Worm (Caenorhabditis elegans) whole organism, L3 larva: ENCODE data around the gene C01G10.1.

Experiments
- ceh-82 ChIP-seq: fragments of 150-350 bp; optimal IDR thresholded peaks from 2 replicates; lab custom pipeline; 2014; ENCODE audit warnings: missing biosample characterization, missing genetic modification characterization
- lin-15B ChIP-seq: fragments of 150-350 bp; optimal IDR thresholded peaks from 2 replicates; lab custom pipeline; 2014; ENCODE audit warnings: missing biosample characterization, missing genetic modification characterization
- nfya-1 ChIP-seq: sonication (generic microtip); optimal IDR thresholded peaks from 2 replicates; lab custom pipeline; 2017; ENCODE audit warnings: missing genetic modification characterization, mild to moderate bottlenecking, missing compliant biosample characterization, antibody characterized with exemption, moderate library complexity; ENCODE audit not compliant: insufficient read depth
- unc-62 ChIP-seq: fragments of 150-350 bp; sonication (generic microtip); optimal IDR thresholded peaks from 4 replicates; lab custom pipeline; 2014; ENCODE audit warnings: missing biosample characterization, missing genetic modification reagents, missing genetic modification characterization

ce11 chrV:15068378-15068777 lies 31.2 kb upstream of the C01G10.1 start, which contains the start of gene dnj-3:
- TF ChIP-seq lin-15B = no peak
- no peak for TF ChIP-seq ceh-82 (tag; lab: Kevin White, UChicago)
- TF ChIP-seq nfya-1 = no peak
- no peak for TF ChIP-seq unc-62 (GFP tag; lab: Kevin White, UChicago)
